In genomic region chrX:16689852-16690473, ce11 we compare ENCODE assay signal across 3 worm cellular contexts.
TF ChIP-seq lines count a peak whose summit lies in the region.

No protein-coding gene starts in this region.

TF ChIP-seq in whole organism, L3 larva, 47 proteins besides CTCF, POLR2A, EP300 and RAD21:
- peak; percentile 16 for TF ChIP-seq elt-2 (tag; optimal IDR thresholded peaks at IDR 0.05; lab: Kevin White, UChicago)
- TF ChIP-seq ceh-9 (tag; optimal IDR thresholded peaks at IDR 0.05; lab: Kevin White, UChicago): no peak
- TF ChIP-seq lin-15B (tag; optimal IDR thresholded peaks at IDR 0.05; lab: Kevin White, UChicago): no peak
- no peak for TF ChIP-seq zag-1 (tag; optimal IDR thresholded peaks at IDR 0.05; lab: Kevin White, UChicago)
- TF ChIP-seq hmg-11 (tag; optimal IDR thresholded peaks at IDR 0.05; lab: Kevin White, UChicago): no peak
TF ChIP-seq in whole organism, L3 larva: peak in this region for 1.

TF ChIP-seq in whole organism, L4 larva, 104 proteins besides CTCF, POLR2A, EP300 and RAD21:
- TF ChIP-seq mes-2 (tag; optimal IDR thresholded peaks at IDR 0.05; lab: Kevin White, UChicago; ENCODE audit: poor library complexity, severe bottlenecking) (peak; percentile 22), egl-43 (GFP tag; IDR thresholded peaks at IDR 0.05; lab: Robert Waterston, UW) (0 out of 2 replicates have a peak, but pooled peaks have one; percentile 31), unc-62 (GFP tag; optimal IDR thresholded peaks at IDR 0.05 in 1 of 2; lab: Kevin White, UChicago) (peak in 1 of 2 experiments; percentile 58), unc-62 (tag; optimal IDR thresholded peaks at IDR 0.05; lab: Kevin White, UChicago) (no peak), dmd-6 (GFP tag; IDR thresholded peaks at IDR 0.05; lab: Robert Waterston, UW) (peak; percentile 57), F37D6.2 (tag; optimal IDR thresholded peaks at IDR 0.05; lab: Kevin White, UChicago) (no peak), F44E2.7 (GFP tag; IDR thresholded peaks at IDR 0.05; lab: Robert Waterston, UW) (no peak), ceh-32 (tag; optimal IDR thresholded peaks at IDR 0.05; lab: Kevin White, UChicago; ENCODE audit: poor library complexity) (no peak), lim-7 (GFP tag; IDR thresholded peaks at IDR 0.05; lab: Robert Waterston, UW) (peak; percentile 56; the same call in 1 of the 2 replicates), daf-16 (GFP tag; optimal IDR thresholded peaks at IDR 0.05; lab: Kevin White, UChicago) (no peak), daf-16 (tag; optimal IDR thresholded peaks at IDR 0.05; lab: Kevin White, UChicago) (peak; percentile 5), nhr-42 (GFP tag; IDR thresholded peaks at IDR 0.05; lab: Robert Waterston, UW) (no peak), hlh-30 (tag; optimal IDR thresholded peaks at IDR 0.05; lab: Kevin White, UChicago; ENCODE audit: insufficient read depth) (no peak), vab-7 (GFP tag; IDR thresholded peaks at IDR 0.05; lab: Robert Waterston, UW) (0 out of 2 replicates have a peak, but pooled peaks have one; percentile 12), zag-1 (tag; optimal IDR thresholded peaks at IDR 0.05; lab: Kevin White, UChicago) (no peak), nhr-11 (tag; optimal IDR thresholded peaks at IDR 0.05; lab: Kevin White, UChicago) (no peak), snpc-1.2 (GFP tag; IDR thresholded peaks at IDR 0.05; lab: Robert Waterston, UW) (0 out of 2 replicates have a peak, but pooled peaks have one; percentile 50), aha-1 (tag; lab: Kevin White, UChicago) (peak; percentile 50), ceh-82 (tag; optimal IDR thresholded peaks at IDR 0.05; lab: Kevin White, UChicago) (no peak)

TF ChIP-seq in whole organism, young adult, 124 proteins besides CTCF, POLR2A, EP300 and RAD21:
- no peak for TF ChIP-seq lin-40 (tag; optimal IDR thresholded peaks at IDR 0.05; lab: Kevin White, UChicago)
- TF ChIP-seq mes-4 (tag; optimal IDR thresholded peaks at IDR 0.05; lab: Kevin White, UChicago): no peak
- TF ChIP-seq ceh-91 (GFP tag; IDR thresholded peaks at IDR 0.05; lab: Robert Waterston, UW): no peak
- TF ChIP-seq ZK185.1 (tag; optimal IDR thresholded peaks at IDR 0.05; lab: Kevin White, UChicago; ENCODE audit: poor library complexity, severe bottlenecking): no peak
- 0 out of 2 replicates have a peak, but pooled peaks have one; percentile 39 for TF ChIP-seq egl-44 (GFP tag; IDR thresholded peaks at IDR 0.05; lab: Robert Waterston, UW)
- TF ChIP-seq Y79H2A.3 (GFP tag; conservative IDR thresholded peaks at IDR 0.05; lab: Robert Waterston, UW): 0 out of 2 replicates have a peak, but pooled peaks have one; percentile 43
- no peak for TF ChIP-seq lsl-1 (GFP tag; optimal IDR thresholded peaks at IDR 0.05; lab: Kevin White, UChicago)
- TF ChIP-seq nhr-80 (tag; optimal IDR thresholded peaks at IDR 0.05; lab: Kevin White, UChicago): peak; percentile 51
- peak; percentile 58; the same call in 1 of the 2 replicates for TF ChIP-seq nfyb-1 (GFP tag; IDR thresholded peaks at IDR 0.05; lab: Robert Waterston, UW)
- TF ChIP-seq ccch-3 (GFP tag; optimal IDR thresholded peaks at IDR 0.05; lab: Kevin White, UChicago): no peak
- TF ChIP-seq T26A5.8 (tag; optimal IDR thresholded peaks at IDR 0.05; lab: Kevin White, UChicago): no peak
- no peak for TF ChIP-seq K12H6.12 (tag; optimal IDR thresholded peaks at IDR 0.05; lab: Kevin White, UChicago)
- TF ChIP-seq ceh-27 (GFP tag; optimal IDR thresholded peaks at IDR 0.05; lab: Kevin White, UChicago): no peak
- TF ChIP-seq die-1 (tag; optimal IDR thresholded peaks at IDR 0.05; lab: Kevin White, UChicago): peak; percentile 20
- TF ChIP-seq repo-1 (tag; optimal IDR thresholded peaks at IDR 0.05; lab: Kevin White, UChicago): no peak
- TF ChIP-seq lag-1 (GFP tag; IDR thresholded peaks at IDR 0.05; lab: Robert Waterston, UW): no peak
- no peak for TF ChIP-seq egrh-3 (GFP tag; IDR thresholded peaks at IDR 0.05; lab: Robert Waterston, UW)
- TF ChIP-seq ztf-26 (tag; optimal IDR thresholded peaks at IDR 0.05; lab: Kevin White, UChicago): no peak
- TF ChIP-seq lin-26 (GFP tag; IDR thresholded peaks at IDR 0.05; lab: Robert Waterston, UW): peak; percentile 62
- TF ChIP-seq attf-6 (GFP tag; IDR thresholded peaks at IDR 0.05; lab: Robert Waterston, UW): no peak
- TF ChIP-seq rpc-1 (optimal IDR thresholded peaks at IDR 0.05; lab: Kevin White, UChicago): peak; percentile 56
- peak; percentile 80 for TF ChIP-seq rpc-1 (tag; optimal IDR thresholded peaks at IDR 0.05; lab: Kevin White, UChicago)
- TF ChIP-seq lsy-27 (tag; optimal IDR thresholded peaks at IDR 0.05; lab: Kevin White, UChicago; ENCODE audit: borderline replicate concordance, insufficient read depth): no peak
- no peak for TF ChIP-seq ceh-40 (GFP tag; IDR thresholded peaks at IDR 0.05; lab: Robert Waterston, UW)
- 0 out of 2 replicates have a peak, but pooled peaks have one; percentile 50 for TF ChIP-seq pbrm-1 (GFP tag; IDR thresholded peaks at IDR 0.05; lab: Robert Waterston, UW)
- TF ChIP-seq ceh-79 (tag; optimal IDR thresholded peaks at IDR 0.05; lab: Kevin White, UChicago): no peak
- TF ChIP-seq Y67H2A.10 (GFP tag; conservative IDR thresholded peaks at IDR 0.05; lab: Robert Waterston, UW): no peak
- no peak for TF ChIP-seq F33H1.4 (GFP tag; IDR thresholded peaks at IDR 0.05; lab: Robert Waterston, UW)
- no peak for TF ChIP-seq ekl-4 (GFP tag; IDR thresholded peaks at IDR 0.05; lab: Robert Waterston, UW)
- peak; percentile 40 for TF ChIP-seq snpc-4 (GFP tag; optimal IDR thresholded peaks at IDR 0.05; lab: Kevin White, UChicago)
- TF ChIP-seq snpc-4 (tag; optimal IDR thresholded peaks at IDR 0.05; lab: Kevin White, UChicago): peak in 1 of 4 experiments; percentile 62
- no peak for TF ChIP-seq F22D6.2 (tag; optimal IDR thresholded peaks at IDR 0.05; lab: Kevin White, UChicago)
- no peak for TF ChIP-seq Y56A3A.18 (GFP tag; IDR thresholded peaks at IDR 0.05; lab: Robert Waterston, UW)
- TF ChIP-seq ztf-3 (GFP tag; optimal IDR thresholded peaks at IDR 0.05; lab: Kevin White, UChicago): no peak
- no peak for TF ChIP-seq F57C9.4 (tag; optimal IDR thresholded peaks at IDR 0.05; lab: Kevin White, UChicago)
- TF ChIP-seq mxl-1 (tag; optimal IDR thresholded peaks at IDR 0.05; lab: Kevin White, UChicago): no peak
- TF ChIP-seq let-607 (tag; optimal IDR thresholded peaks at IDR 0.05; lab: Kevin White, UChicago): no peak
- TF ChIP-seq snpc-3.4 (tag; optimal IDR thresholded peaks at IDR 0.05; lab: Kevin White, UChicago): no peak
- TF ChIP-seq hmg-1.2 (GFP tag; IDR thresholded peaks at IDR 0.05; lab: Robert Waterston, UW): peak; percentile 57
- TF ChIP-seq bed-1 (GFP tag; IDR thresholded peaks at IDR 0.05; lab: Robert Waterston, UW): no peak
- no peak for TF ChIP-seq bed-2 (GFP tag; IDR thresholded peaks at IDR 0.05; lab: Robert Waterston, UW)
- 0 out of 2 replicates have a peak, but pooled peaks have one; percentile 33 for TF ChIP-seq dox-1 (GFP tag; IDR thresholded peaks at IDR 0.05; lab: Robert Waterston, UW)
- no peak for TF ChIP-seq mel-28 (tag; optimal IDR thresholded peaks at IDR 0.05; lab: Kevin White, UChicago; ENCODE audit: borderline replicate concordance)
- no peak for TF ChIP-seq athp-1 (tag; optimal IDR thresholded peaks at IDR 0.05; lab: Kevin White, UChicago)
- no peak for TF ChIP-seq ets-4 (GFP tag; optimal IDR thresholded peaks at IDR 0.05; lab: Kevin White, UChicago)
- TF ChIP-seq ceh-58 (GFP tag; IDR thresholded peaks at IDR 0.05; lab: Robert Waterston, UW): no peak
- no peak for TF ChIP-seq efl-1 (GFP tag; optimal IDR thresholded peaks at IDR 0.05; lab: Kevin White, UChicago)
- peak; percentile 59 for TF ChIP-seq snpc-1.3 (tag; optimal IDR thresholded peaks at IDR 0.05; lab: Kevin White, UChicago; ENCODE audit: insufficient read depth)
- no peak for TF ChIP-seq B0035.1 (tag; optimal IDR thresholded peaks at IDR 0.05; lab: Kevin White, UChicago)
- TF ChIP-seq cebp-2 (GFP tag; IDR thresholded peaks at IDR 0.05; lab: Robert Waterston, UW): no peak
- peak; percentile 89 for TF ChIP-seq tbp1 (GFP tag; optimal IDR thresholded peaks at IDR 0.05; lab: Kevin White, UChicago)
- TF ChIP-seq madf-8 (GFP tag; conservative IDR thresholded peaks at IDR 0.05; lab: Robert Waterston, UW): no peak
- peak; percentile 39 for TF ChIP-seq somi-1 (GFP tag; optimal IDR thresholded peaks at IDR 0.05; lab: Kevin White, UChicago)
- TF ChIP-seq F57A8.1 (GFP tag; optimal IDR thresholded peaks at IDR 0.05; lab: Kevin White, UChicago): no peak
- TF ChIP-seq sdz-38 (tag; optimal IDR thresholded peaks at IDR 0.05; lab: Kevin White, UChicago): no peak
- no peak; the same call in none of the 2 replicates for TF ChIP-seq D2030.7 (GFP tag; IDR thresholded peaks at IDR 0.05; lab: Robert Waterston, UW)
- TF ChIP-seq nhr-27 (tag; optimal IDR thresholded peaks at IDR 0.05; lab: Kevin White, UChicago): no peak
- TF ChIP-seq ztf-18 (tag; optimal IDR thresholded peaks at IDR 0.05; lab: Kevin White, UChicago): peak; percentile 18
- no peak for TF ChIP-seq nfya-1 (tag; optimal IDR thresholded peaks at IDR 0.05; lab: Kevin White, UChicago; ENCODE audit: borderline replicate concordance, insufficient read depth)
- no peak for TF ChIP-seq hlh-26 (GFP tag; conservative IDR thresholded peaks at IDR 0.05; lab: Robert Waterston, UW)
- TF ChIP-seq B0261.1 (tag; optimal IDR thresholded peaks at IDR 0.05; lab: Kevin White, UChicago): peak; percentile 75
- TF ChIP-seq egl-18 (GFP tag; IDR thresholded peaks at IDR 0.05; lab: Robert Waterston, UW): no peak
- peak; percentile 59 for TF ChIP-seq him-1 (tag; optimal IDR thresholded peaks at IDR 0.05; lab: Kevin White, UChicago)
- no peak for TF ChIP-seq ztf-25 (GFP tag; IDR thresholded peaks at IDR 0.05; lab: Robert Waterston, UW)
- TF ChIP-seq unc-130 (GFP tag; optimal IDR thresholded peaks at IDR 0.05; lab: Kevin White, UChicago): no peak
- TF ChIP-seq lin-35 (GFP tag; optimal IDR thresholded peaks at IDR 0.05; lab: Kevin White, UChicago): no peak
